Worm (Caenorhabditis elegans): Measurements from ENCODE around the gene mccc-1.

- TF ChIP-seq duxl-1 (tag; optimal IDR thresholded peaks at IDR 0.05; ENCODE audit: poor library complexity) (no peak), lin-15B (tag; optimal IDR thresholded peaks at IDR 0.05) (no peak), F26F4.8 (GFP tag; conservative IDR thresholded peaks at IDR 0.05) (no peak), nhr-28 (tag; optimal IDR thresholded peaks at IDR 0.05) (no peak)
Observed at ce11 chrIV:9913064-9913463, 28.7 kb downstream of the mccc-1 start.

Measured in whole organism, L4 larva.